Worm (Caenorhabditis elegans): ENCODE data around the gene col-128.

DNA sequence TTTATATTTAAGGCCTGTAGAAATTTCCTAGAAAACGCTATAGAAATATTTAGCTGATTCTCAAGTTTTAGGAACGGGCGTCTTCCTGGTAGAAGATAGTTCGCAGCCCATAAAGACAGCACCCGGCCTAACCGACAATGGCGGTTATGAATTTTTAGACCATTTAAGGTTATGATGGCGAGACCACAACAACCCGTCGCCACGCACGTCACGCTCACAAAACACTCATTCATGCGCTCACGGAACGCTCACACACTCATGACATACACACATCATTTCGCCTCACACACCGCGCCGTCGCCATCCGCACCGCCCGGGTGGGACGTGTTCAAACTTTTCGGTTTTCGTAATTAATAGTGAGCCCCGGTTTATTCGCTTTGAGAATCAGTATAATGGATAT, 28.1 kb downstream of the col-128 start:
- TF ChIP-seq him-1 (tag; optimal IDR thresholded peaks at IDR 0.05) (no peak), W03F9.2 (tag; optimal IDR thresholded peaks at IDR 0.05) (no peak)

Measured in whole organism, L4/young adult.